Worm (Caenorhabditis elegans): Measurements from ENCODE around the gene Y22D7AL.1.

Gene Y22D7AL.1

ce11 chrIII:1634270-1634669, 18.0 kb upstream of the Y22D7AL.1 start, which contains the start of gene Y22D7AL.11:
Y22D7AL.11 (minus strand) TSS chrIII:1634370.
- TF ChIP-seq nhr-179 (tag; optimal IDR thresholded peaks at IDR 0.05) (no peak), somi-1 (GFP tag; optimal IDR thresholded peaks at IDR 0.05) (no peak), lag-1 (GFP tag; IDR thresholded peaks at IDR 0.05) (no peak), madf-8 (GFP tag; conservative IDR thresholded peaks at IDR 0.05) (no peak), lin-40 (tag; optimal IDR thresholded peaks at IDR 0.05) (no peak), chd-7 (tag; optimal IDR thresholded peaks at IDR 0.05) (no peak), tlf-1 (GFP tag; optimal IDR thresholded peaks at IDR 0.05) (no peak), attf-6 (GFP tag; IDR thresholded peaks at IDR 0.05) (no peak)

DNA sequence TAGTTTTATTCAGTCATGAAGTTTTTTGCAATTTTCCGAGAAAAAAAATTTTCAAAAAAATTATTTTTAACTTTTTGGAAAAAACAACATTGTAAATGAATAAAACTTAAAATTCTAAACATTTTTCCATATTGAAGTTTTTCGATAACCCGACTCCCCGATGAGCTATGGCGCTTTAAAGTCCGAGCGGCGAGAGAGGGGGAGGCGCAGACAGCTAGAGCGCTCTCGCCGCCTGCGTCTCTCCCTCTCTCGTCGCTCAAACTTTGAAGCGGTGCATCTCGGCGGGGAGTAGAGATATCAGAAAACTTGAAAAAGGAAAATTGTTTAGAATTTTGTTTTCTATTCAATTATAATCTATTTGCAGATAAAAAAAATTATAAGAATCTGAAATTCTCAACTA, 13.9 kb upstream of the Y22D7AL.1 start:
- no peak for TF ChIP-seq ztf-26 (tag; optimal IDR thresholded peaks at IDR 0.05)
- TF ChIP-seq ztf-18 (tag; optimal IDR thresholded peaks at IDR 0.05), result no peak
- TF ChIP-seq Y53G8AR.9 (GFP tag; conservative IDR thresholded peaks at IDR 0.05), result no peak
- no peak for TF ChIP-seq pha-4 (tag; optimal IDR thresholded peaks at IDR 0.05)
- no peak for TF ChIP-seq B0019.2 (GFP tag; conservative IDR thresholded peaks at IDR 0.05)
- TF ChIP-seq egrh-3 (GFP tag; IDR thresholded peaks at IDR 0.05), result peak; percentile 20; the same call in 1 of the 2 replicates
- TF ChIP-seq zfh-2 (GFP tag; conservative IDR thresholded peaks at IDR 0.05), result peak; percentile 65
- TF ChIP-seq Y79H2A.3 (GFP tag; conservative IDR thresholded peaks at IDR 0.05), result no peak
- no peak for TF ChIP-seq F57A8.1 (GFP tag; optimal IDR thresholded peaks at IDR 0.05)
- TF ChIP-seq F37B4.10 (GFP tag; IDR thresholded peaks at IDR 0.05), result no peak

DNA sequence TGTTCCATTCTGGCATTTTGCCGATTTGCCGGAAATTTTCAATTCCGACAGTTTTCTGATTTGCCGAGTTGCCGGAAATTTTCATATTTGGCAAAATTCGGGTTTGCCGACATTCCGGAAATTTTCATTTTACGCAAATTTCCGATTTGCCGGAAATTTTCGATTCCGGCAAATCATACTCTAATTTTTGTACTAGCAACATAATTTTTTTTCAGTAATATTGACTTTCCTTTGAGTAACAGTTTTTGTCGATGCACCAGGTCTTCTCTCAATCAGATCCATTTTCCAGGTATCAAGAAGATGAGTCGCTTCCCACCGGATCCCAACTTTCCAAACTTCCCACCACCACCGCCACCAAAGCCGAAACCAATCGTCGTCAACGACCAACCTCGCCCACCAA, 11.1 kb upstream of the Y22D7AL.1 start, which contains the start of gene Y22D7AL.3:
Y22D7AL.3 (plus strand) TSS at position 301 of the 400 bp plus-strand sequence.
- no peak for TF ChIP-seq madf-3 (GFP tag; IDR thresholded peaks at IDR 0.05)
- no peak for TF ChIP-seq C06A6.2 (GFP tag; conservative IDR thresholded peaks at IDR 0.05)
- TF ChIP-seq zfh-2 (GFP tag; conservative IDR thresholded peaks at IDR 0.05), result 0 out of 2 replicates have a peak, but pooled peaks have one; percentile 16
- TF ChIP-seq bed-2 (GFP tag; IDR thresholded peaks at IDR 0.05), result no peak
- 0 out of 2 replicates have a peak, but pooled peaks have one; percentile 66 for TF ChIP-seq cebp-2 (GFP tag; IDR thresholded peaks at IDR 0.05)

ce11 chrIII:1652925-1653324, 644 bp downstream of the Y22D7AL.1 start:
- no peak for TF ChIP-seq dpl-1 (GFP tag; optimal IDR thresholded peaks at IDR 0.05)
- no peak for TF ChIP-seq hlh-26 (GFP tag; conservative IDR thresholded peaks at IDR 0.05)
- TF ChIP-seq dox-1 (GFP tag; IDR thresholded peaks at IDR 0.05), result no peak
- TF ChIP-seq ama-1 (optimal IDR thresholded peaks at IDR 0.05), result no peak
- no peak for TF ChIP-seq ama-1 (GFP tag; optimal IDR thresholded peaks at IDR 0.05)
- no peak for TF ChIP-seq Y53G8AR.9 (GFP tag; conservative IDR thresholded peaks at IDR 0.05)
- TF ChIP-seq T26A5.8 (tag; optimal IDR thresholded peaks at IDR 0.05), result no peak

DNA sequence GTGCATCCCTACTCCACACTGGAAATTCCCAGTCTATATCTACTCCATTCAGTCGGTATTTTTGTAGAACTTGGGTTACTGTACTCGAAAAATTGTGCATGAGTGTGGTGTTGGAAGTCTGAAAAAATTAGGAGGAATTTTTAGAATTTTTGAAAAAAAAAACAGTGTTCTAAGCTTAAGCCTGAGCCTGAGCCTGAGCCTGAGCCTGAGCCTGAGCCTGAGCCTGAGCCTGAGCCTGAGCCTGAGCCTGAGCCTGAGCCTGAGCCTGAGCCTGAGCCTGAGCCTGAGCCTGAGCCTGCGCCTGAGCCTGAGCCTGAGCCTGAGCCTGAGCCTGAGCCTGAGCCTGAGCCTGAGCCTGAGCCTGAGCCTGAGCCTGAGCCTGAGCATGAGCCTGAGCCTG, 4.0 kb downstream of the Y22D7AL.1 start:
- peak; percentile 91 for TF ChIP-seq egrh-3 (GFP tag; IDR thresholded peaks at IDR 0.05)

DNA sequence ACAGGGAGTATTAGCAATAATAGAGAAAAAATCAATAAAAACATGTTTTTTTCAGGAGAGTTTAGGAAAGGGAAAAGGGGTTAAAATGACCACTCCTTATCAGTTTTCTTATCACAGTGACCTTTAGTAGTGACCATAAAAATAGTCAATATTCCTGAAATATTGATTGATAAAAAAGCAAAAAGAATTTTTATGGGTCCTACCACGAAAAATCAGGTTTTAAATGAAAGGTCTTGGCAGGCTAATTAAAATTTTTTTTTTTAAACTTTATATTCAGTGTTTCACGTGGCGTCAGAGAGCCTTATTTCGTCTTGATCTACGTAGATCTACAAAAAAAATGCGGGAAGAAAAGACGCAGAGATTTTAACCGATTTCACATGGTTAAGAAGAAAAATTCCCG, 5.1 kb downstream of the Y22D7AL.1 start, which contains the start of gene cht-4:
cht-4 (minus strand) TSS at position 101 of the 400 bp plus-strand sequence.
- TF ChIP-seq sea-2 (GFP tag; IDR thresholded peaks at IDR 0.05) (no peak), lsy-27 (tag; optimal IDR thresholded peaks at IDR 0.05; ENCODE audit: borderline replicate concordance, insufficient read depth) (no peak), lag-1 (GFP tag; IDR thresholded peaks at IDR 0.05) (no peak), xnd-1 (tag; optimal IDR thresholded peaks at IDR 0.05) (no peak), mxl-1 (tag; optimal IDR thresholded peaks at IDR 0.05) (no peak), hlh-12 (tag; optimal IDR thresholded peaks at IDR 0.05) (no peak), pbrm-1 (GFP tag; IDR thresholded peaks at IDR 0.05) (no peak), ztf-26 (tag; optimal IDR thresholded peaks at IDR 0.05) (no peak), B0035.1 (tag; optimal IDR thresholded peaks at IDR 0.05) (no peak), ceh-100 (GFP tag; IDR thresholded peaks at IDR 0.05) (no peak), B0261.1 (tag; optimal IDR thresholded peaks at IDR 0.05) (no peak), die-1 (tag; optimal IDR thresholded peaks at IDR 0.05) (no peak), chd-7 (tag; optimal IDR thresholded peaks at IDR 0.05) (no peak), B0336.3 (GFP tag; IDR thresholded peaks at IDR 0.05) (no peak), Y53G8AR.9 (GFP tag; conservative IDR thresholded peaks at IDR 0.05) (no peak), T26A5.8 (tag; optimal IDR thresholded peaks at IDR 0.05) (no peak)
